Fruit fly (Drosophila melanogaster) whole organism, embryonic: ENCODE results near the gene CG14442.

Source experiments
- Aef1 ChIP-seq: fragments of 200-800 bp; sonication (Bioruptor generic); IDR thresholded peaks from 3 replicates; pipeline ENCODE4 v1.3.6; 2022; ENCODE audit warnings: missing biosample characterization, missing genetic modification characterization
- Atf-2 ChIP-seq: fragments of 200-800 bp; sonication (Bioruptor generic); optimal IDR thresholded peaks from 2 replicates; lab custom pipeline; 2016; ENCODE audit warnings: missing biosample characterization, missing genetic modification characterization
- Awh ChIP-seq: fragments of 200-800 bp; sonication (Bioruptor generic); IDR thresholded peaks from 2 replicates; pipeline ENCODE4, ENCODE4 v1.3.6; 2022; ENCODE audit warnings: missing biosample characterization, missing genetic modification characterization
- Blimp-1 ChIP-seq: fragments of 200-800 bp; sonication (Bioruptor generic); optimal IDR thresholded peaks from 3 replicates; lab custom pipeline; 2018; ENCODE audit warnings: missing biosample characterization, missing genetic modification characterization, mild to moderate bottlenecking, moderate library complexity, missing genetic modification reagents
- Bteb2 ChIP-seq: fragments of 200-800 bp; sonication (Bioruptor generic); optimal IDR thresholded peaks from 2 replicates; lab custom pipeline; 2016; ENCODE audit warnings: missing biosample characterization, missing genetic modification characterization
- CG10147 ChIP-seq: fragments of 200-800 bp; sonication (Bioruptor generic); optimal IDR thresholded peaks from 2 replicates; lab custom pipeline; 2019; ENCODE audit warnings: missing biosample characterization, mild to moderate bottlenecking, missing genetic modification characterization, moderate library complexity
- CG10267 ChIP-seq: fragments of 200-800 bp; sonication (Bioruptor generic); optimal IDR thresholded peaks from 2 replicates; lab custom pipeline; 2018; ENCODE audit warnings: missing biosample characterization, mild to moderate bottlenecking, missing genetic modification characterization, moderate library complexity
- CG10274 ChIP-seq: fragments of 200-800 bp; sonication (Bioruptor generic); optimal IDR thresholded peaks from 3 replicates; lab custom pipeline; 2017; ENCODE audit warnings: missing biosample characterization, mild to moderate bottlenecking, missing genetic modification characterization
- CG10431 ChIP-seq: fragments of 200-800 bp; sonication (Bioruptor generic); optimal IDR thresholded peaks from 3 replicates; lab custom pipeline; 2018; ENCODE audit warnings: missing biosample characterization, mild to moderate bottlenecking, missing genetic modification characterization
- CG11695 ChIP-seq: fragments of 200-800 bp; sonication (Bioruptor generic); IDR thresholded peaks from 3 replicates; pipeline ENCODE4 v1.3.6; 2022; ENCODE audit warnings: missing biosample characterization, missing genetic modification characterization
- CG12155 ChIP-seq: fragments of 200-800 bp; sonication (Bioruptor generic); optimal IDR thresholded peaks from 3 replicates; lab custom pipeline; 2016; ENCODE audit warnings: missing biosample characterization, missing genetic modification characterization
- CG12391 ChIP-seq: fragments of 200-800 bp; sonication (Bioruptor generic); optimal IDR thresholded peaks from 3 replicates; lab custom pipeline; 2018; ENCODE audit warnings: missing biosample characterization, mild to moderate bottlenecking, missing genetic modification characterization, moderate library complexity
- CG15011 ChIP-seq: fragments of 200-800 bp; sonication (Bioruptor generic); optimal IDR thresholded peaks from 3 replicates; lab custom pipeline; 2018; ENCODE audit warnings: missing biosample characterization, mild to moderate bottlenecking, missing genetic modification characterization
- CG15269 ChIP-seq: fragments of 200-800 bp; sonication (Bioruptor generic); optimal IDR thresholded peaks from 2 replicates; lab custom pipeline; 2018; ENCODE audit warnings: missing biosample characterization, mild to moderate bottlenecking, missing genetic modification characterization, moderate library complexity
- CG1792 ChIP-seq: fragments of 200-800 bp; sonication (Bioruptor generic); optimal IDR thresholded peaks from 2 replicates; lab custom pipeline; 2016; ENCODE audit warnings: missing biosample characterization, missing genetic modification characterization
- CG30431 ChIP-seq: fragments of 200-800 bp; sonication (Bioruptor generic); optimal IDR thresholded peaks from 2 replicates; lab custom pipeline; 2017; ENCODE audit warnings: missing biosample characterization, missing genetic modification characterization
- CG34224 ChIP-seq: fragments of 200-800 bp; sonication (Bioruptor generic); IDR thresholded peaks from 3 replicates; pipeline ENCODE4 v1.3.6; 2022; ENCODE audit warnings: missing biosample characterization, missing genetic modification characterization; ENCODE audit not compliant: partially characterized antibody
- CG4360 ChIP-seq: fragments of 200-800 bp; sonication (Bioruptor generic); IDR thresholded peaks from 2 replicates; pipeline ENCODE4 v1.3.6; 2022; ENCODE audit warnings: missing biosample characterization, missing genetic modification characterization
- CG4707 ChIP-seq: fragments of 200-800 bp; sonication (Bioruptor generic); optimal IDR thresholded peaks from 2 replicates; lab custom pipeline; 2018; ENCODE audit warnings: missing biosample characterization, mild to moderate bottlenecking, missing genetic modification characterization, moderate library complexity
- CG6654 ChIP-seq: fragments of 200-800 bp; sonication (Bioruptor generic); optimal IDR thresholded peaks from 2 replicates; lab custom pipeline; 2017; ENCODE audit warnings: missing biosample characterization, mild to moderate bottlenecking, missing genetic modification characterization
- CG7556 ChIP-seq: fragments of 200-800 bp; sonication (Bioruptor generic); optimal IDR thresholded peaks from 2 replicates; lab custom pipeline; 2017; ENCODE audit warnings: missing biosample characterization, mild to moderate bottlenecking, missing genetic modification characterization
- CG8765 ChIP-seq: fragments of 200-800 bp; sonication (Bioruptor generic); IDR thresholded peaks from 2 replicates; pipeline ENCODE4 v1.3.6; 2022; ENCODE audit warnings: missing biosample characterization, missing genetic modification characterization
- CrebB ChIP-seq: fragments of 200-800 bp; sonication (Bioruptor generic); optimal IDR thresholded peaks from 3 replicates; lab custom pipeline; 2018; ENCODE audit warnings: missing biosample characterization, mild to moderate bottlenecking, missing genetic modification characterization
- Doc3 ChIP-seq: fragments of 200-800 bp; sonication (Bioruptor generic); IDR thresholded peaks from 3 replicates; pipeline ENCODE4 v1.3.6; 2022; ENCODE audit warnings: missing biosample characterization, missing genetic modification characterization; ENCODE audit not compliant: partially characterized antibody
- E2f2 ChIP-seq: fragments of 200-800 bp; sonication (Bioruptor generic); IDR thresholded peaks from 2 replicates; pipeline ENCODE4 v1.3.6; 2022; ENCODE audit warnings: missing biosample characterization, missing genetic modification characterization
- Gsc ChIP-seq: fragments of 200-800 bp; sonication (Bioruptor generic); IDR thresholded peaks from 2 replicates; pipeline ENCODE4 v1.3.6; 2022; ENCODE audit warnings: missing biosample characterization, missing genetic modification characterization
- Hmx ChIP-seq: fragments of 200-800 bp; sonication (Bioruptor generic); optimal IDR thresholded peaks from 2 replicates; lab custom pipeline; 2016; ENCODE audit warnings: missing biosample characterization, missing genetic modification characterization
- Max ChIP-seq: fragments of 200-800 bp; sonication (Bioruptor generic); optimal IDR thresholded peaks from 2 replicates; lab custom pipeline; 2016; ENCODE audit warnings: missing biosample characterization, mild to moderate bottlenecking, missing genetic modification characterization
- Opbp ChIP-seq: fragments of 200-800 bp; sonication (Bioruptor generic); IDR thresholded peaks from 3 replicates; pipeline ENCODE4 v1.3.6; 2022; ENCODE audit warnings: missing biosample characterization, missing genetic modification characterization; ENCODE audit not compliant: partially characterized antibody
- Ptx1 ChIP-seq: fragments of 200-800 bp; sonication (Bioruptor generic); IDR thresholded peaks from 2 replicates; pipeline ENCODE4 v1.3.6; 2022; ENCODE audit warnings: missing biosample characterization, missing genetic modification characterization
- br ChIP-seq: fragments of >200 bp; optimal IDR thresholded peaks from 2 replicates; lab custom pipeline; 2017
- en ChIP-seq: fragments of 200-800 bp; sonication (Bioruptor generic); optimal IDR thresholded peaks from 2 replicates; lab custom pipeline; 2016; ENCODE audit warnings: missing biosample characterization, missing genetic modification characterization
- fd102C ChIP-seq: fragments of 200-800 bp; sonication (Bioruptor generic); optimal IDR thresholded peaks from 2 replicates; lab custom pipeline; 2018; ENCODE audit warnings: missing biosample characterization, mild to moderate bottlenecking, missing genetic modification characterization, moderate library complexity
- grau ChIP-seq: fragments of 200-800 bp; optimal IDR thresholded peaks from 3 replicates; lab custom pipeline; 2019; ENCODE audit warnings: missing biosample characterization, mild to moderate bottlenecking, missing genetic modification characterization, moderate library complexity
- gsb ChIP-seq: fragments of 200-800 bp; sonication (Bioruptor generic); IDR thresholded peaks from 2 replicates; pipeline ENCODE4 v1.3.6; 2022; ENCODE audit warnings: missing biosample characterization, missing genetic modification characterization
- klu ChIP-seq: fragments of 200-800 bp; sonication (Bioruptor generic); IDR thresholded peaks from 2 replicates; pipeline ENCODE4 v1.3.6; 2022; ENCODE audit warnings: missing biosample characterization, missing genetic modification characterization
- knrl ChIP-seq: fragments of 200-800 bp; sonication (Bioruptor generic); IDR thresholded peaks from 3 replicates; pipeline ENCODE4 v1.3.6; 2022; ENCODE audit warnings: missing biosample characterization, missing genetic modification characterization; ENCODE audit not compliant: partially characterized antibody
- lab ChIP-seq: fragments of 200-800 bp; sonication (Bioruptor generic); optimal IDR thresholded peaks from 3 replicates; lab custom pipeline; 2017; ENCODE audit warnings: missing biosample characterization, missing genetic modification characterization, mild to moderate bottlenecking, moderate library complexity, missing genetic modification reagents
- nerfin-1 ChIP-seq: fragments of 200-800 bp; sonication (Bioruptor generic); optimal IDR thresholded peaks from 3 replicates; lab custom pipeline; 2019; ENCODE audit warnings: missing biosample characterization, mild to moderate bottlenecking, missing genetic modification characterization, moderate library complexity
- pho ChIP-seq: fragments of 200-800 bp; sonication (Bioruptor generic); optimal IDR thresholded peaks from 2 replicates; lab custom pipeline; 2016; ENCODE audit warnings: missing biosample characterization, missing genetic modification characterization
- phol ChIP-seq: fragments of 200-800 bp; sonication (Bioruptor generic); optimal IDR thresholded peaks from 3 replicates; lab custom pipeline; 2018; ENCODE audit warnings: missing biosample characterization, mild to moderate bottlenecking, missing genetic modification characterization, moderate library complexity
- repo ChIP-seq: fragments of 200-800 bp; sonication (Bioruptor generic); optimal IDR thresholded peaks from 2 replicates; lab custom pipeline; 2016; ENCODE audit warnings: missing biosample characterization, missing genetic modification characterization
- sens-2 ChIP-seq: fragments of 200-800 bp; sonication (Bioruptor generic); IDR thresholded peaks from 2 replicates; pipeline ENCODE4 v1.3.6; 2022; ENCODE audit warnings: missing biosample characterization, missing genetic modification characterization
- sisA ChIP-seq: fragments of 200-800 bp; sonication (Bioruptor generic); IDR thresholded peaks from 2 replicates; pipeline ENCODE4 v1.3.6; 2022; ENCODE audit warnings: missing biosample characterization, missing genetic modification characterization
- tgo ChIP-seq: fragments of 200-800 bp; sonication (Bioruptor generic); IDR thresholded peaks from 3 replicates; pipeline ENCODE4 v1.3.6; 2022; ENCODE audit warnings: missing biosample characterization, missing genetic modification characterization
- tll ChIP-seq, 2 experiments: fragments of 200-800 bp in 1 of 2; fragments of >200 bp in 1 of 2; sonication (Bioruptor generic) in 1 of 2; optimal IDR thresholded peaks; 2 replicates each; lab custom pipeline; 2017 to 2019; ENCODE audit warnings: missing biosample characterization in 2 of 2, missing genetic modification characterization in 2 of 2, mild to moderate bottlenecking in 1 of 2, moderate library complexity in 1 of 2
- trem ChIP-seq: fragments of 200-800 bp; optimal IDR thresholded peaks from 3 replicates; lab custom pipeline; 2019; ENCODE audit warnings: missing biosample characterization, mild to moderate bottlenecking, missing genetic modification characterization, moderate library complexity
- unc-4 ChIP-seq: fragments of 200-800 bp; sonication (Bioruptor generic); IDR thresholded peaks from 2 replicates; pipeline ENCODE4 v1.3.6; 2022; ENCODE audit warnings: missing biosample characterization, missing genetic modification characterization; ENCODE audit not compliant: partially characterized antibody
- wdn ChIP-seq: fragments of 200-800 bp; sonication (Bioruptor generic); IDR thresholded peaks from 2 replicates; pipeline ENCODE4 v1.3.6; 2022; ENCODE audit warnings: missing biosample characterization, missing genetic modification characterization
- z ChIP-seq: fragments of 200-800 bp; sonication (Bioruptor generic); IDR thresholded peaks from 3 replicates; pipeline ENCODE4 v1.3.6; 2022; ENCODE audit warnings: missing biosample characterization, missing genetic modification characterization

The CG14442 gene

DNA sequence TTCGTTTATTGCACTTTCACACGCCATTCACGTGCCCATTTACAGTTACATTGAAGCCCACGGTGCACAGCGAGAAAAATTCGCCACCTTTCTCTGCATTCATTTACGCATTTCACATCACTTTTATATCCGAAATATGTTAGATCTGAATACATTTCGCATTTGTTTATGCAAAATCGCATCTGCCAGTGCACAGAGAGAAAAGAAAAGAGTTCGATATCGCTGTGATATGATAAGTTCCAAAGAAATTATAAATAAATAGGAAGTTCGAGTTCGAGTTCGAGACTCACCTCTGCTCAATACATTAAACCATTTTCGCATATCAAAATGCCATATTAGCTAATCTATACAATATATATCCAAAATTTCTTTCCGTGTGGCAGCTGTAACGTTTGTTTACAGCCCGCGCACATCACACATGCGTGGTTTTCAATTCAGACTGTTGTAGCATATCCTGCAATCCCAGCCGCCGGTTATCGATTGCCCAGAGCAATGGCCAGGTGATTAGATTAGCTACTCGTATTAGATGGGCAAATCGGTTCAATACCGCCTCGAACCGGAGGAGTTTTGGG lies 38.7 kb downstream of the CG14442 start (continued):
- TF ChIP-seq CG10431 = no peak
- peak; percentile 75 for TF ChIP-seq Max (GFP tag; lab: Kevin White, UChicago)
- peak; percentile 82 for TF ChIP-seq CG12391
- TF ChIP-seq CG15269 (tag; lab: Kevin White, UChicago) = peak; percentile 88
- peak; percentile 81 for TF ChIP-seq Atf-2 (GFP tag; lab: Kevin White, UChicago)
- peak; percentile 69 for TF ChIP-seq klu (GFP tag; lab: Robert Waterston, UW)
- peak; percentile 76 for TF ChIP-seq CG12155 (GFP tag; lab: Kevin White, UChicago)
- TF ChIP-seq CG6654 = peak; percentile 59
- no peak for TF ChIP-seq Gsc
- peak; percentile 86 for TF ChIP-seq phol (tag; lab: Kevin White, UChicago)
- peak; percentile 57 for TF ChIP-seq Awh (GFP tag; lab: Robert Waterston, UW)
- TF ChIP-seq repo = peak; percentile 63
- peak; percentile 78 for TF ChIP-seq Aef1 (GFP tag; lab: Robert Waterston, UW)
- peak; percentile 86 for TF ChIP-seq Ptx1 (GFP tag; lab: Robert Waterston, UW)
- peak; percentile 58 for TF ChIP-seq Hmx (GFP tag; lab: Kevin White, UChicago)
- peak; percentile 78 for TF ChIP-seq Bteb2
- TF ChIP-seq CG4360 (GFP tag; lab: Robert Waterston, UW) = no peak
- TF ChIP-seq CG7556 (GFP tag; lab: Kevin White, UChicago) = peak; percentile 89
- peak; percentile 70 for TF ChIP-seq nerfin-1
- peak; percentile 45 for TF ChIP-seq CrebB
- TF ChIP-seq CG15011 (GFP tag; lab: Kevin White, UChicago) = peak; percentile 80
- peak; percentile 80 for TF ChIP-seq pho (GFP tag; lab: Kevin White, UChicago)
- TF ChIP-seq CG4707 (GFP tag; lab: Kevin White, UChicago) = peak; percentile 45
- TF ChIP-seq E2f2 (GFP tag; lab: Robert Waterston, UW) = peak; percentile 57
- peak; percentile 46; the same call in 1 of the 2 replicates for TF ChIP-seq sens-2 (GFP tag; lab: Robert Waterston, UW)
- TF ChIP-seq grau = peak; percentile 86
- TF ChIP-seq z (GFP tag; lab: Robert Waterston, UW) = no peak
- TF ChIP-seq en (GFP tag; lab: Kevin White, UChicago) = peak; percentile 64
- peak; percentile 68 for TF ChIP-seq wdn (GFP tag; lab: Robert Waterston, UW)
- peak; percentile 76 for TF ChIP-seq CG30431 (GFP tag; lab: Kevin White, UChicago)
- TF ChIP-seq CG10267 (tag; lab: Kevin White, UChicago) = peak; percentile 74
- TF ChIP-seq Doc3 (GFP tag; lab: Robert Waterston, UW) = no peak
- peak; percentile 45; the same call in 1 of the 2 replicates for TF ChIP-seq gsb
- peak; percentile 92 for TF ChIP-seq lab
- no peak for TF ChIP-seq tll (GFP tag; optimal IDR thresholded peaks at IDR 0.05; lab: Kevin White, UChicago)
- peak; percentile 56 for TF ChIP-seq trem (tag; lab: Kevin White, UChicago)

DNA sequence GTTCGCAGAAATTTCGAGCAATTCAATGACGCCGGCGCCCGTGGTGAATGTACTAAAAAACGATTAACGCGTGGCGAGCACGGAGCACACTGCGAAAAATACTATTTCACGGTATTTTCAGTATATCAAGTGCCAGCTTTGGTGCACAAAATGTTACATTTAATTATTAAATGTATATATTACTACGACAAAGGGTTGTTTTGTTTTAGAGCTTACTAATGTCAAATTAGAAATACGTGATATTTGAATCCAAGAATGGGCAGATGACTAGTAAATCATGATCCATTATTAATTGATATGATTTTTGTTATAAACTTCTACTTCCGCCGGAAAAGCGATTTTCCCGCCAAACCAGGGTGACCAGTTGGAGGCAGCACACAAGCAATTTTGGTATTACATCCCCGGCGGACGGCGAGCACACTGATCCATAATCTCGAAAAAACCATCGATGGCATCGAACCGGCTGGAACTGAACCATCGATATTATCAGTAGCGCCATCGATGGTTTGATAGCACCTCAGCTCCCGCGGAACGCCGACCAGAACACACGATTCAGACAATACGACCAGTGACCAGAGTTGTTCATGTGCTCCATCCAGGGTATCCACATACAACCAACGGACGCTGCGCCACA lies 40.5 kb downstream of the CG14442 start, which contains the start of the genes CG3226 and Cdc7:
CG3226 (minus strand) TSS at position 51 of the 634 bp plus-strand sequence.
Cdc7 (plus strand) TSS at position 344 of the 634 bp plus-strand sequence.
- TF ChIP-seq CG10274 (GFP tag; lab: Kevin White, UChicago) (peak; percentile 57), CG1792 (no peak), Opbp (GFP tag; lab: Robert Waterston, UW) (peak; percentile 83), fd102C (GFP tag; lab: Kevin White, UChicago) (no peak), knrl (GFP tag; lab: Robert Waterston, UW) (peak; percentile 75), sisA (GFP tag; lab: Robert Waterston, UW) (no peak), br (no peak), Blimp-1 (GFP tag; lab: Kevin White, UChicago) (peak; percentile 19), tgo (peak; percentile 41; the same call in 2 of the 3 replicates), CG11695 (GFP tag; lab: Robert Waterston, UW) (peak; percentile 65; the same call in 2 of the 3 replicates), CG34224 (GFP tag; lab: Robert Waterston, UW) (peak; percentile 45; the same call in 2 of the 3 replicates), CG8765 (GFP tag; lab: Robert Waterston, UW) (no peak), unc-4 (GFP tag; lab: Robert Waterston, UW) (peak; percentile 66), CG10147 (peak; percentile 65)
